Worm (Caenorhabditis elegans) whole organism, L1 larva: ENCODE results near the gene tat-1.

ENCODE experiments used
- C04F5.9 ChIP-seq: sonication (generic microtip); optimal IDR thresholded peaks from 2 replicates; lab custom pipeline; 2016; ENCODE audit warnings: missing genetic modification characterization, missing compliant biosample characterization
- C16A3.4 ChIP-seq: fragments of 150-350 bp; optimal IDR thresholded peaks from 2 replicates; lab custom pipeline; 2014; ENCODE audit warnings: missing biosample characterization, missing genetic modification characterization
- C34B4.2 ChIP-seq: sonication (generic microtip); optimal IDR thresholded peaks from 2 replicates; lab custom pipeline; 2017; ENCODE audit warnings: mild to moderate bottlenecking, missing genetic modification characterization, missing compliant biosample characterization
- F16B12.6 ChIP-seq: fragments of 150-350 bp; optimal IDR thresholded peaks from 2 replicates; lab custom pipeline; 2014; ENCODE audit warnings: missing biosample characterization, missing genetic modification characterization
- aha-1 ChIP-seq: fragments of 150-350 bp; optimal IDR thresholded peaks from 2 replicates; lab custom pipeline; 2014; ENCODE audit warnings: missing biosample characterization, missing genetic modification characterization
- alr-1 ChIP-seq: fragments of 200-800 bp; sonication (Bioruptor generic); optimal IDR thresholded peaks from 2 replicates; lab custom pipeline; 2018; ENCODE audit warnings: borderline replicate concordance, mild to moderate bottlenecking, missing genetic modification characterization, missing compliant biosample characterization
- ama-1 ChIP-seq: fragments of 150-350 bp; optimal IDR thresholded peaks from 2 replicates; lab custom pipeline; 2014
- blmp-1 ChIP-seq: fragments of 150-350 bp; optimal IDR thresholded peaks from 2 replicates; lab custom pipeline; 2014; ENCODE audit warnings: missing biosample characterization, missing genetic modification characterization
- ceh-63 ChIP-seq: fragments of 200-800 bp; sonication (Bioruptor generic); optimal IDR thresholded peaks from 2 replicates; lab custom pipeline; 2018; ENCODE audit warnings: mild to moderate bottlenecking, missing genetic modification characterization, missing compliant biosample characterization
- ceh-8 ChIP-seq: fragments of 200-800 bp; sonication (Bioruptor generic); optimal IDR thresholded peaks from 2 replicates; lab custom pipeline; 2018; ENCODE audit warnings: mild to moderate bottlenecking, missing genetic modification characterization, moderate library complexity, missing compliant biosample characterization
- ceh-82 ChIP-seq, 3 experiments: fragments of 150-350 bp in 1 of 3; sonication (generic microtip) in 2 of 3; optimal IDR thresholded peaks; 2 replicates each; lab custom pipeline; 2014 to 2017; ENCODE audit warnings: missing biosample characterization in 3 of 3, missing genetic modification characterization in 3 of 3
- dsc-1 ChIP-seq: sonication (generic microtip); optimal IDR thresholded peaks from 2 replicates; lab custom pipeline; 2016; ENCODE audit warnings: mild to moderate bottlenecking, missing genetic modification characterization, missing compliant biosample characterization
- efl-1 ChIP-seq, 4 experiments: fragments of 150-350 bp; optimal IDR thresholded peaks in 3 of 4; peaks in 1 of 4; 1 replicate in 1 of 4; 2 replicates in 3 of 4; lab custom pipeline; 2014; ENCODE audit warnings: missing biosample characterization in 2 of 4, missing genetic modification characterization in 2 of 4, missing genetic modification reagents in 2 of 4
- efl-3 ChIP-seq: fragments of 200-800 bp; sonication (Bioruptor generic); optimal IDR thresholded peaks from 2 replicates; lab custom pipeline; 2018; ENCODE audit warnings: mild to moderate bottlenecking, missing genetic modification characterization, missing compliant biosample characterization
- egl-13 ChIP-seq: sonication (generic microtip); optimal IDR thresholded peaks from 2 replicates; lab custom pipeline; 2016; ENCODE audit warnings: missing genotype, missing genetic modification reagents, missing genetic modification characterization, missing compliant biosample characterization
- egl-27 ChIP-seq, 2 experiments: fragments of 150-350 bp in 1 of 2; sonication (generic microtip); optimal IDR thresholded peaks; 3 replicates each; lab custom pipeline; 2017 to 2018; ENCODE audit warnings: missing biosample characterization in 2 of 2, missing genetic modification characterization in 2 of 2, missing genetic modification reagents in 2 of 2
- elt-2 ChIP-seq: sonication (generic microtip); optimal IDR thresholded peaks from 2 replicates; lab custom pipeline; 2016; ENCODE audit warnings: missing genetic modification characterization, mild to moderate bottlenecking, inconsistent platforms, missing compliant biosample characterization, missing genetic modification reagents
- ets-5 ChIP-seq: fragments of 200-800 bp; sonication (Bioruptor generic); IDR thresholded peaks from 2 replicates; pipeline ENCODE4 v1.3.6; 2022; ENCODE audit warnings: missing genetic modification characterization, missing compliant biosample characterization
- fkh-4 ChIP-seq: sonication (generic microtip); optimal IDR thresholded peaks from 2 replicates; lab custom pipeline; 2016; ENCODE audit warnings: missing compliant biosample characterization, missing genetic modification characterization, borderline replicate concordance
- fos-1 ChIP-seq: fragments of 150-350 bp; optimal IDR thresholded peaks from 2 replicates; lab custom pipeline; 2014; ENCODE audit warnings: missing biosample characterization, missing genetic modification characterization
- hlh-17 ChIP-seq: fragments of 200-800 bp; sonication (Bioruptor generic); optimal IDR thresholded peaks from 2 replicates; lab custom pipeline; 2018; ENCODE audit warnings: missing genetic modification characterization, mild to moderate bottlenecking, missing compliant biosample characterization, moderate library complexity, borderline replicate concordance
- hlh-4 ChIP-seq: sonication (generic microtip); optimal IDR thresholded peaks from 2 replicates; lab custom pipeline; 2016; ENCODE audit warnings: mild to moderate bottlenecking, missing genetic modification characterization, missing compliant biosample characterization
- irx-1 ChIP-seq: sonication (generic microtip); optimal IDR thresholded peaks from 2 replicates; lab custom pipeline; 2016; ENCODE audit warnings: missing genetic modification characterization, missing compliant biosample characterization
- jun-1 ChIP-seq: fragments of 150-350 bp; optimal IDR thresholded peaks from 2 replicates; lab custom pipeline; 2014; ENCODE audit warnings: missing biosample characterization, missing genetic modification reagents, missing genetic modification characterization
- lin-13 ChIP-seq: fragments of 150-350 bp; optimal IDR thresholded peaks from 2 replicates; lab custom pipeline; 2014; ENCODE audit warnings: missing biosample characterization, missing genetic modification reagents, missing genetic modification characterization
- lin-39 ChIP-seq: fragments of 150-350 bp; optimal IDR thresholded peaks from 2 replicates; lab custom pipeline; 2014; ENCODE audit warnings: missing biosample characterization, missing genetic modification reagents, missing genetic modification characterization
- lir-3 ChIP-seq: sonication (generic microtip); optimal IDR thresholded peaks from 2 replicates; lab custom pipeline; 2016; ENCODE audit warnings: mild to moderate bottlenecking, missing genetic modification characterization, moderate library complexity, missing compliant biosample characterization; ENCODE audit not compliant: poor library complexity
- lsy-2 ChIP-seq, 2 experiments: fragments of 150-350 bp; optimal IDR thresholded peaks; 2 replicates each; lab custom pipeline; 2014; ENCODE audit warnings: missing biosample characterization in 2 of 2, missing genetic modification characterization in 2 of 2
- mep-1 ChIP-seq: fragments of 150-350 bp; optimal IDR thresholded peaks from 2 replicates; lab custom pipeline; 2014; ENCODE audit warnings: missing biosample characterization, missing genetic modification characterization
- nhr-11 ChIP-seq: fragments of 150-350 bp; optimal IDR thresholded peaks from 2 replicates; lab custom pipeline; 2014; ENCODE audit warnings: missing biosample characterization, missing genetic modification characterization
- nhr-12 ChIP-seq: sonication (generic microtip); optimal IDR thresholded peaks from 2 replicates; lab custom pipeline; 2017; ENCODE audit warnings: missing biosample characterization, missing genetic modification characterization
- nhr-19 ChIP-seq: fragments of 200-800 bp; sonication (Bioruptor generic); conservative IDR thresholded peaks from 2 replicates; pipeline ENCODE4 v1.3.6; 2022; ENCODE audit warnings: missing genetic modification characterization, missing compliant biosample characterization
- nhr-237 ChIP-seq: fragments of 150-350 bp; optimal IDR thresholded peaks from 2 replicates; lab custom pipeline; 2014; ENCODE audit warnings: missing biosample characterization, missing genetic modification characterization
- nhr-28 ChIP-seq: fragments of 150-350 bp; optimal IDR thresholded peaks from 2 replicates; lab custom pipeline; 2014; ENCODE audit warnings: missing biosample characterization, missing genetic modification characterization
- nhr-47 ChIP-seq: sonication (generic microtip); optimal IDR thresholded peaks from 2 replicates; lab custom pipeline; 2016; ENCODE audit warnings: mild to moderate bottlenecking, missing genetic modification characterization, moderate library complexity, missing compliant biosample characterization
- nhr-76 ChIP-seq: sonication (generic microtip); optimal IDR thresholded peaks from 2 replicates; lab custom pipeline; 2017; ENCODE audit warnings: missing biosample characterization, missing genetic modification characterization
- nhr-85 ChIP-seq: sonication (generic microtip); peaks from one replicate; lab custom pipeline; 2016; ENCODE audit warnings: missing genetic modification characterization, inconsistent platforms, missing compliant biosample characterization
- nhr-90 ChIP-seq: sonication (generic microtip); optimal IDR thresholded peaks from 2 replicates; lab custom pipeline; 2016; ENCODE audit warnings: mild to moderate bottlenecking, missing genetic modification characterization, missing compliant biosample characterization; ENCODE audit not compliant: poor library complexity
- pag-3 ChIP-seq: sonication (generic microtip); optimal IDR thresholded peaks from 2 replicates; lab custom pipeline; 2017; ENCODE audit warnings: missing genetic modification characterization, mild to moderate bottlenecking, missing compliant biosample characterization, antibody characterized with exemption, borderline replicate concordance; ENCODE audit not compliant: insufficient read depth
- pqm-1 ChIP-seq: sonication (generic microtip); optimal IDR thresholded peaks from 3 replicates; lab custom pipeline; 2017; ENCODE audit warnings: missing biosample characterization, missing genetic modification characterization
- rnt-1 ChIP-seq: sonication (generic microtip); optimal IDR thresholded peaks from 2 replicates; lab custom pipeline; 2016; ENCODE audit warnings: mild to moderate bottlenecking, missing genetic modification characterization, moderate library complexity, missing compliant biosample characterization
- skn-1 ChIP-seq: fragments of 150-350 bp; optimal IDR thresholded peaks from 2 replicates; lab custom pipeline; 2014; ENCODE audit warnings: missing biosample characterization, missing genetic modification characterization
- snpc-4 ChIP-seq: fragments of 150-350 bp; optimal IDR thresholded peaks from 2 replicates; lab custom pipeline; 2014; ENCODE audit warnings: missing biosample characterization, missing genetic modification characterization
- sup-37 ChIP-seq: fragments of 200-800 bp; sonication (Bioruptor generic); optimal IDR thresholded peaks from 2 replicates; lab custom pipeline; 2018; ENCODE audit warnings: mild to moderate bottlenecking, missing genetic modification characterization, missing compliant biosample characterization
- swsn-7 ChIP-seq: sonication (generic microtip); optimal IDR thresholded peaks from 2 replicates; lab custom pipeline; 2016; ENCODE audit warnings: missing genetic modification characterization, missing compliant biosample characterization
- unc-30 ChIP-seq: sonication (generic microtip); optimal IDR thresholded peaks from 2 replicates; lab custom pipeline; 2017; ENCODE audit warnings: missing biosample characterization, missing genetic modification characterization
- unc-62 ChIP-seq: fragments of 150-350 bp; optimal IDR thresholded peaks from 2 replicates; lab custom pipeline; 2014; ENCODE audit warnings: missing biosample characterization, missing genetic modification reagents, missing genetic modification characterization
- unc-98 ChIP-seq: fragments of 200-800 bp; sonication (Bioruptor generic); IDR thresholded peaks from 2 replicates; pipeline ENCODE4 v1.3.6; 2022; ENCODE audit warnings: missing genetic modification characterization, missing compliant biosample characterization
- vab-15 ChIP-seq: sonication (generic microtip); optimal IDR thresholded peaks from 2 replicates; lab custom pipeline; 2017; ENCODE audit warnings: missing genotype, mild to moderate bottlenecking, missing genetic modification characterization, missing compliant biosample characterization
- xbp-1 ChIP-seq: sonication (generic microtip); optimal IDR thresholded peaks from 2 replicates; lab custom pipeline; 2016; ENCODE audit warnings: missing genetic modification characterization, missing compliant biosample characterization
- zag-1 ChIP-seq: fragments of 150-350 bp; optimal IDR thresholded peaks from 2 replicates; lab custom pipeline; 2014; ENCODE audit warnings: missing biosample characterization, missing genetic modification characterization
- zip-4 ChIP-seq: fragments of 200-800 bp; sonication (Bioruptor generic); optimal IDR thresholded peaks from 2 replicates; lab custom pipeline; 2018; ENCODE audit warnings: mild to moderate bottlenecking, missing genetic modification characterization, moderate library complexity, missing compliant biosample characterization
- ztf-11 ChIP-seq, 2 experiments: sonication (generic microtip); optimal IDR thresholded peaks; 2 replicates each; lab custom pipeline; 2016 to 2017; ENCODE audit warnings: missing genetic modification characterization in 2 of 2, missing biosample characterization in 1 of 2, missing compliant biosample characterization in 1 of 2

tat-1 gene

DNA sequence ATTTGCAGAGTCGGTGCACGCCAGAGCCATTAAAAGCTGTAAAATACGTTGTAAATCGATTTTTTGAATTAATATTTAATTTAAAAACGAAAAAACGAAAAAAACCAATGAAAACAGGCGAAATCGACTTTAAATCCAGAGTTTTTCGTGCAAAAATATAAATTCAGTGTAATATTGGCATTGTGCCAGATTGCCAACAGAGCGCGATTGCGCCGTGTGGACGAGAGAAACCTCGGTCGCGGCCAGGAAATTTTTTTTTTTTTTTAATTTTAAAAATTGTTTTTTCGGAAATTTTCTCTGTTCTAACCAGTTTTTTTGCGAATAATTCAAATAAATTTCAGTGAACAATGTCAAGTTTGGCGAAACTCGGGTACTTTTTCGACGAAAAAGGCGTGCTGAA, 70.2 kb downstream of the tat-1 start, which contains the start of the genes pph-4.1 and Y75B8A.31 (continued):
- TF ChIP-seq ceh-63 (GFP tag; lab: Kevin White, UChicago) (no peak), efl-1 (optimal IDR thresholded peaks at IDR 0.05; lab: Kevin White, UChicago) (peak; percentile 80 to 83), efl-1 (GFP tag; optimal IDR thresholded peaks at IDR 0.05 in 1 of 2; lab: Kevin White, UChicago) (peak; percentile 79 to 97), lir-3 (tag; lab: Kevin White, UChicago) (no peak), egl-13 (tag; lab: Kevin White, UChicago) (peak; percentile 89), lin-13 (GFP tag; lab: Kevin White, UChicago) (peak; percentile 87), skn-1 (tag; lab: Kevin White, UChicago) (peak; percentile 89), nhr-47 (tag; lab: Kevin White, UChicago) (peak; percentile 91), aha-1 (no peak), irx-1 (tag; lab: Kevin White, UChicago) (peak; percentile 88), mep-1 (tag; lab: Kevin White, UChicago) (peak; percentile 92), nhr-12 (tag; lab: Kevin White, UChicago) (no peak), unc-62 (GFP tag; lab: Kevin White, UChicago) (no peak), efl-3 (no peak), ama-1 (lab: Kevin White, UChicago) (no peak), F16B12.6 (peak; percentile 64), nhr-237 (no peak), hlh-17 (GFP tag; lab: Kevin White, UChicago) (no peak), C04F5.9 (peak; percentile 73), dsc-1 (peak; percentile 91), snpc-4 (tag; lab: Kevin White, UChicago) (peak; percentile 59), hlh-4 (tag; lab: Kevin White, UChicago) (no peak), egl-27 (tag; optimal IDR thresholded peaks at IDR 0.05; lab: Kevin White, UChicago) (no peak), lsy-2 (tag; optimal IDR thresholded peaks at IDR 0.05; lab: Kevin White, UChicago) (peak; percentile 86 to 89), rnt-1 (tag; lab: Kevin White, UChicago) (peak; percentile 98), nhr-76 (tag; lab: Kevin White, UChicago) (no peak), zag-1 (tag; lab: Kevin White, UChicago) (no peak), unc-98 (GFP tag; lab: Robert Waterston, UW) (peak; percentile 85), swsn-7 (peak; percentile 84), pag-3 (no peak), blmp-1 (peak; percentile 73), nhr-28 (tag; lab: Kevin White, UChicago) (no peak), ceh-8 (GFP tag; lab: Kevin White, UChicago) (no peak), C34B4.2 (tag; lab: Kevin White, UChicago) (no peak), nhr-19 (GFP tag; lab: Robert Waterston, UW) (peak; percentile 85), elt-2 (peak; percentile 44), ceh-82 (tag; optimal IDR thresholded peaks at IDR 0.05; lab: Kevin White, UChicago) (peak; percentile 80 to 89 (median 88)), zip-4 (GFP tag; lab: Kevin White, UChicago) (peak; percentile 1), pqm-1 (tag; lab: Kevin White, UChicago) (no peak), nhr-90 (peak; percentile 93), sup-37 (peak; percentile 60), fkh-4 (tag; lab: Kevin White, UChicago) (peak; percentile 83), vab-15 (tag; lab: Kevin White, UChicago) (peak; percentile 44), ztf-11 (tag; optimal IDR thresholded peaks at IDR 0.05; lab: Kevin White, UChicago) (peak in 1 of 2 experiments; percentile 87), lin-39 (tag; lab: Kevin White, UChicago) (peak; percentile 69), jun-1 (tag; lab: Kevin White, UChicago) (peak; percentile 51), xbp-1 (peak; percentile 89), alr-1 (no peak), ets-5 (GFP tag; lab: Robert Waterston, UW) (no peak), nhr-11 (tag; lab: Kevin White, UChicago) (peak; percentile 39), fos-1 (tag; lab: Kevin White, UChicago) (no peak), C16A3.4 (peak; percentile 55), nhr-85 (peak; percentile 94), unc-30 (tag; lab: Kevin White, UChicago) (no peak)
